Worm (Caenorhabditis elegans) whole organism, midembryonic: ENCODE results near the gene cyp-33C6.

Experiments used
- cog-1 ChIP-seq: sonication (generic microtip); optimal IDR thresholded peaks from 2 replicates; lab custom pipeline; 2016; ENCODE audit warnings: missing genetic modification characterization, missing compliant biosample characterization
- flt-1 ChIP-seq: fragments of 200-800 bp; sonication (Bioruptor generic); IDR thresholded peaks from 2 replicates; pipeline ENCODE4 v1.3.6; 2022; ENCODE audit warnings: missing genetic modification characterization, missing compliant biosample characterization
- klf-2 ChIP-seq: fragments of 200-800 bp; sonication (Bioruptor generic); conservative IDR thresholded peaks from 2 replicates; pipeline ENCODE4 v1.3.6; 2022; ENCODE audit warnings: missing genetic modification reagents, missing genetic modification characterization, missing compliant biosample characterization
- med-1 ChIP-seq: sonication (generic microtip); optimal IDR thresholded peaks from 2 replicates; lab custom pipeline; 2017; ENCODE audit warnings: missing genetic modification characterization, mild to moderate bottlenecking, missing compliant biosample characterization, antibody characterized with exemption, missing genetic modification reagents; ENCODE audit not compliant: insufficient read depth

ce11 chrV:2226903-2227302, 22.3 kb downstream of the cyp-33C6 start, which contains the start of gene nhr-18:
- no peak for TF ChIP-seq klf-2 (GFP tag; lab: Robert Waterston, UW)
- no peak for TF ChIP-seq cog-1 (tag; lab: Kevin White, UChicago)
- TF ChIP-seq flt-1 (GFP tag; lab: Robert Waterston, UW) = no peak
- TF ChIP-seq med-1 (GFP tag; lab: Kevin White, UChicago) = no peak
